Worm (Caenorhabditis elegans) whole organism, mixed stage, embryonic: ENCODE results near the gene T28A8.4.

Experiments used
- lsy-2 ChIP-seq: fragments of 150-350 bp; optimal IDR thresholded peaks from 2 replicates; lab custom pipeline; 2014; ENCODE audit warnings: missing biosample characterization, missing genetic modification characterization
- nhr-12 ChIP-seq: fragments of 150-350 bp; optimal IDR thresholded peaks from 2 replicates; lab custom pipeline; 2014; ENCODE audit warnings: missing biosample characterization, missing genetic modification characterization
- ztf-11 ChIP-seq: fragments of 150-350 bp; optimal IDR thresholded peaks from 2 replicates; lab custom pipeline; 2014; ENCODE audit warnings: missing biosample characterization, missing genetic modification characterization

ce11 chrIII:13540791-13541190 is 37.3 kb downstream of the T28A8.4 start:
- TF ChIP-seq ztf-11 (tag; lab: Kevin White, UChicago): no peak
- TF ChIP-seq nhr-12 (tag; lab: Kevin White, UChicago): no peak
- no peak for TF ChIP-seq lsy-2 (tag; lab: Kevin White, UChicago)
